Fruit fly (Drosophila melanogaster): ENCODE measurements around the gene CG8072.

CG8072 gene

DNA sequence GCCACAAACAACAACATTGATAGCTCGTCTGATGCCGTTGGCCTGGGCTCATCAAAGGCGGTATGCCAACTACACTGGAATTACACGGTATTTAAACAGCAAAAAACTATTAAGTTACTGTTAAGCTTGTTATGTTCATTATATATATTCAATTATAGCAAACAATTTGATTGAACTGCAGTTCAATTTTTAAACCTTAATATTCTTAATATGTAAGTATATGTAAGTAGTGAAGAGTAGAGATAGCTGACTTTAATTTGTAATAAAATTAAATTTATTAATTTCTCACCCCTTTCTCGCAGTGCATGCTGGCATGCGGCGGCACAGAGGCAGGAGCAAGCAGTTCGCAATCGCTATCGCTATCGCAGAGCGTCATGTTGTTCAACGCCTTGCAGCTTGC is 41.2 kb upstream of the CG8072 start (continued):
- TF ChIP-seq Sox102F (GFP tag; optimal IDR thresholded peaks at IDR 0.05) (peak; percentile 29), Ada2b (GFP tag; IDR thresholded peaks at IDR 0.05) (peak; percentile 30; the same call in 1 of the 2 replicates), Rfx (GFP tag; IDR thresholded peaks at IDR 0.05) (peak; percentile 26; the same call in 1 of the 2 replicates), trem (tag; optimal IDR thresholded peaks at IDR 0.05) (no peak), Hr78 (GFP tag; optimal IDR thresholded peaks at IDR 0.05) (peak in 1 of 2 experiments; percentile 18), Hr51 (GFP tag; optimal IDR thresholded peaks at IDR 0.05) (peak in 1 of 2 experiments; percentile 22), CG6175 (GFP tag; IDR thresholded peaks at IDR 0.05) (0 out of 3 replicates have a peak, but pooled peaks have one; percentile 28), sug (tag; optimal IDR thresholded peaks at IDR 0.05) (no peak), prd (optimal IDR thresholded peaks at IDR 0.05) (no peak), prd (GFP tag; IDR thresholded peaks at IDR 0.05) (peak; percentile 16; the same call in 1 of the 3 replicates), ara (GFP tag; IDR thresholded peaks at IDR 0.05) (0 out of 2 replicates have a peak, but pooled peaks have one; percentile 26), Sry-β (GFP tag; optimal IDR thresholded peaks at IDR 0.05) (no peak), CG33213 (GFP tag; optimal IDR thresholded peaks at IDR 0.05) (no peak), ap (GFP tag; IDR thresholded peaks at IDR 0.05) (no peak), CG18262 (tag; optimal IDR thresholded peaks at IDR 0.05) (no peak), CG12104 (GFP tag; optimal IDR thresholded peaks at IDR 0.05) (peak; percentile 17), ro (GFP tag; IDR thresholded peaks at IDR 0.05) (no peak), stwl (tag; optimal IDR thresholded peaks at IDR 0.05) (no peak), crp (GFP tag; optimal IDR thresholded peaks at IDR 0.05) (no peak), CG11560 (tag; IDR thresholded peaks at IDR 0.05) (0 out of 3 replicates have a peak, but pooled peaks have one; percentile 8), ase (GFP tag; IDR thresholded peaks at IDR 0.05) (0 out of 3 replicates have a peak, but pooled peaks have one; percentile 25), CG3065 (GFP tag; optimal IDR thresholded peaks at IDR 0.05) (no peak), trh (GFP tag; optimal IDR thresholded peaks at IDR 0.05) (no peak)

DNA sequence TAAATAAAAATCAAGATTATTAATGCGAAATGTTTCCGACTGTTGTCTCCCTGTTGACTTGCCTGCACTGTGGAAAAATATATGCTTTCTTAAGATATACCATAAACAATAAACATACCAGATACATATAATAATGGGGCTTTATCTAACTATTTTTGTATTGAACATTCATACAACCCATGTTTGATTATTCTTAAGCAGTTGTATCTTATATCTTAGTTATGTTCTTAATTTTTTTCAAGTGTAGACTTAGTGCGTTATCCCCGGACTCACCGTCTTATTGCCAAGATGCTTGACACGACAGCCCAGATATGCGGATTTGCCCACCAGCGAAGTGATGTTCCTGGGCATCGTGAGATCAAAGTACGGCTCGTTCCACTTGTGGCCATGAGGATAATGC is 4.5 kb downstream of the CG8072 start:
- TF ChIP-seq CG15696 (tag; optimal IDR thresholded peaks at IDR 0.05) (no peak), Antp (GFP tag; optimal IDR thresholded peaks at IDR 0.05) (no peak), Meics (GFP tag; optimal IDR thresholded peaks at IDR 0.05) (peak; percentile 12), gem (tag; optimal IDR thresholded peaks at IDR 0.05) (peak; percentile 14), luna (GFP tag; optimal IDR thresholded peaks at IDR 0.05) (no peak), CG2875 (GFP tag; optimal IDR thresholded peaks at IDR 0.05) (no peak), CG2678 (tag; optimal IDR thresholded peaks at IDR 0.05) (peak; percentile 37), dmrt99B (tag; optimal IDR thresholded peaks at IDR 0.05) (peak; percentile 24), unc-4 (GFP tag; IDR thresholded peaks at IDR 0.05; ENCODE audit: partially characterized antibody) (no peak), Dip3 (GFP tag; optimal IDR thresholded peaks at IDR 0.05) (no peak), CG14050 (GFP tag; IDR thresholded peaks at IDR 0.05) (no peak), lab (GFP tag; optimal IDR thresholded peaks at IDR 0.05) (peak; percentile 15), CG2120 (GFP tag; optimal IDR thresholded peaks at IDR 0.05) (peak; percentile 25), CG18599 (GFP tag; optimal IDR thresholded peaks at IDR 0.05) (peak; percentile 10), CG1792 (GFP tag; optimal IDR thresholded peaks at IDR 0.05) (no peak), CG6272 (GFP tag; IDR thresholded peaks at IDR 0.05) (no peak), Hr51 (GFP tag; optimal IDR thresholded peaks at IDR 0.05) (peak in 1 of 2 experiments; percentile 22), kni (GFP tag; optimal IDR thresholded peaks at IDR 0.05) (no peak), CG11247 (GFP tag; IDR thresholded peaks at IDR 0.05) (no peak)
